Fruit fly (Drosophila melanogaster): Measurements from ENCODE around the gene CG32107.

CG32107 gene

dm6 chr3L:12843056-12843799, 17.9 kb downstream of the CG32107 start, which contains the start of gene nebu (continued):
- TF ChIP-seq sug (tag; optimal IDR thresholded peaks at IDR 0.05): peak; percentile 92
- no peak for TF ChIP-seq cad (GFP tag; optimal IDR thresholded peaks at IDR 0.05)
- TF ChIP-seq so (GFP tag; IDR thresholded peaks at IDR 0.05): peak; percentile 96
- no peak for TF ChIP-seq sna (GFP tag; IDR thresholded peaks at IDR 0.05; ENCODE audit: partially characterized antibody)
- TF ChIP-seq CG6254 (GFP tag; optimal IDR thresholded peaks at IDR 0.05): peak; percentile 85
- peak; percentile 97 for TF ChIP-seq Aef1 (GFP tag; IDR thresholded peaks at IDR 0.05)
- peak; percentile 83 for TF ChIP-seq CG10565 (GFP tag; optimal IDR thresholded peaks at IDR 0.05)
- no peak; the same call in 2 of the 3 replicates for TF ChIP-seq CG3726 (GFP tag; IDR thresholded peaks at IDR 0.05)
- peak; percentile 63 for TF ChIP-seq CG8359 (GFP tag; optimal IDR thresholded peaks at IDR 0.05; ENCODE audit: borderline replicate concordance)
- TF ChIP-seq Dip2 (GFP tag; IDR thresholded peaks at IDR 0.05): peak; percentile 69; the same call in 1 of the 2 replicates
- TF ChIP-seq CG18476 (GFP tag; optimal IDR thresholded peaks at IDR 0.05): peak; percentile 93
- no peak; the same call in 1 of the 2 replicates for TF ChIP-seq ap (GFP tag; IDR thresholded peaks at IDR 0.05)
- TF ChIP-seq pros (GFP tag; optimal IDR thresholded peaks at IDR 0.05): no peak
- no peak for TF ChIP-seq CG6791 (GFP tag; IDR thresholded peaks at IDR 0.05; ENCODE audit: partially characterized antibody)
- TF ChIP-seq CG16779 (GFP tag; IDR thresholded peaks at IDR 0.05): peak; percentile 96
- no peak for TF ChIP-seq CG14860 (GFP tag; IDR thresholded peaks at IDR 0.05; ENCODE audit: partially characterized antibody)
- peak; percentile 73 for TF ChIP-seq CG2116 (GFP tag; optimal IDR thresholded peaks at IDR 0.05)
- TF ChIP-seq CG15601 (tag; optimal IDR thresholded peaks at IDR 0.05): peak; percentile 75
- peak; percentile 95 for TF ChIP-seq vfl (GFP tag; optimal IDR thresholded peaks at IDR 0.05)
- TF ChIP-seq CG4730 (GFP tag; IDR thresholded peaks at IDR 0.05): no peak; the same call in 1 of the 2 replicates
- TF ChIP-seq E2f1 (GFP tag; IDR thresholded peaks at IDR 0.05): peak; percentile 97
- peak; percentile 90 for TF ChIP-seq abd-A (tag; optimal IDR thresholded peaks at IDR 0.05)
- peak; percentile 96 for TF ChIP-seq CG30403 (GFP tag; optimal IDR thresholded peaks at IDR 0.05)
- TF ChIP-seq CG11456 (GFP tag; IDR thresholded peaks at IDR 0.05): peak; percentile 97
- peak; percentile 96 for TF ChIP-seq eyg (GFP tag; optimal IDR thresholded peaks at IDR 0.05)
- TF ChIP-seq tx (GFP tag; optimal IDR thresholded peaks at IDR 0.05): peak; percentile 96
- TF ChIP-seq CG11560 (tag; IDR thresholded peaks at IDR 0.05): no peak; the same call in 1 of the 3 replicates
- no peak for TF ChIP-seq yki (optimal IDR thresholded peaks at IDR 0.05)
- no peak for TF ChIP-seq Kr (GFP tag; optimal IDR thresholded peaks at IDR 0.05)
- peak; percentile 87 for TF ChIP-seq Sox100B (GFP tag; optimal IDR thresholded peaks at IDR 0.05)
- peak; percentile 99 for TF ChIP-seq sens (GFP tag)
- peak; percentile 95 for TF ChIP-seq ems (GFP tag; optimal IDR thresholded peaks at IDR 0.05)
- peak; percentile 98 for TF ChIP-seq corto (GFP tag; optimal IDR thresholded peaks at IDR 0.05)
- no peak for TF ChIP-seq Doc2 (GFP tag; IDR thresholded peaks at IDR 0.05)
- peak; percentile 98 for TF ChIP-seq CG13624 (GFP tag; optimal IDR thresholded peaks at IDR 0.05)
- peak; percentile 96 for TF ChIP-seq CG8924 (tag; optimal IDR thresholded peaks at IDR 0.05)
- no peak for TF ChIP-seq lov (optimal IDR thresholded peaks at IDR 0.05)
- peak; percentile 88 for TF ChIP-seq lov (GFP tag; IDR thresholded peaks at IDR 0.05)
- peak; percentile 94 for TF ChIP-seq CG2889 (GFP tag; IDR thresholded peaks at IDR 0.05)
- TF ChIP-seq pho (GFP tag; optimal IDR thresholded peaks at IDR 0.05): peak; percentile 99
- TF ChIP-seq row (GFP tag; IDR thresholded peaks at IDR 0.05): peak; percentile 98
- peak; percentile 93 for TF ChIP-seq Nf-YA (GFP tag; IDR thresholded peaks at IDR 0.05)
- peak; percentile 83 for TF ChIP-seq Mes4 (GFP tag; optimal IDR thresholded peaks at IDR 0.05)
- peak; percentile 94 for TF ChIP-seq kay (GFP tag; optimal IDR thresholded peaks at IDR 0.05)
- peak; percentile 94; the same call in 1 of the 2 replicates for TF ChIP-seq CG6689 (GFP tag; IDR thresholded peaks at IDR 0.05)
- TF ChIP-seq CG31224 (GFP tag; IDR thresholded peaks at IDR 0.05): peak; percentile 95
- peak; percentile 95 for TF ChIP-seq CG6175 (GFP tag; IDR thresholded peaks at IDR 0.05)
- TF ChIP-seq Atf-2 (GFP tag; optimal IDR thresholded peaks at IDR 0.05): peak; percentile 92
- no peak; the same call in 1 of the 2 replicates for TF ChIP-seq Rx (GFP tag; IDR thresholded peaks at IDR 0.05)
- TF ChIP-seq Dbx (GFP tag; IDR thresholded peaks at IDR 0.05): peak; percentile 99
- peak; percentile 97 for TF ChIP-seq PHDP (tag; optimal IDR thresholded peaks at IDR 0.05)
